Fruit fly (Drosophila melanogaster) whole organism, adult: ENCODE measurements around the gene Ack.

Experiments used
- CG1620 ChIP-seq: fragments of 200-800 bp; sonication (Bioruptor generic); optimal IDR thresholded peaks from 2 replicates; lab custom pipeline; 2016; ENCODE audit warnings: missing biosample characterization, missing genetic modification characterization
- CG5204 ChIP-seq: fragments of 200-800 bp; sonication (Bioruptor generic); optimal IDR thresholded peaks from 2 replicates; lab custom pipeline; 2016; ENCODE audit warnings: missing biosample characterization, missing genetic modification characterization
- Clk ChIP-seq: fragments of 200-800 bp; sonication (Bioruptor generic); optimal IDR thresholded peaks from 2 replicates; lab custom pipeline; 2017; ENCODE audit warnings: missing biosample characterization, missing genetic modification characterization
- Hr96 ChIP-seq: fragments of 200-800 bp; sonication (Bioruptor generic); optimal IDR thresholded peaks from 2 replicates; lab custom pipeline; 2016; ENCODE audit warnings: missing biosample characterization, missing genetic modification characterization
- Mnt ChIP-seq: fragments of 200-800 bp; sonication (Bioruptor generic); optimal IDR thresholded peaks from 2 replicates; lab custom pipeline; 2016; ENCODE audit warnings: missing biosample characterization, mild to moderate bottlenecking, missing genetic modification characterization
- bab1 ChIP-seq: fragments of 200-800 bp; sonication (Bioruptor generic); optimal IDR thresholded peaks from 3 replicates; lab custom pipeline; 2019; ENCODE audit warnings: missing biosample characterization, mild to moderate bottlenecking, missing genetic modification characterization, moderate library complexity
- cnc ChIP-seq, 2 experiments: fragments of >200 bp; optimal IDR thresholded peaks; 2 replicates each; lab custom pipeline; 2017
- pad ChIP-seq: fragments of 200-800 bp; sonication (Bioruptor generic); optimal IDR thresholded peaks from 3 replicates; lab custom pipeline; 2017; ENCODE audit warnings: missing biosample characterization, missing genetic modification characterization, mild to moderate bottlenecking, moderate library complexity, missing genetic modification reagents

DNA sequence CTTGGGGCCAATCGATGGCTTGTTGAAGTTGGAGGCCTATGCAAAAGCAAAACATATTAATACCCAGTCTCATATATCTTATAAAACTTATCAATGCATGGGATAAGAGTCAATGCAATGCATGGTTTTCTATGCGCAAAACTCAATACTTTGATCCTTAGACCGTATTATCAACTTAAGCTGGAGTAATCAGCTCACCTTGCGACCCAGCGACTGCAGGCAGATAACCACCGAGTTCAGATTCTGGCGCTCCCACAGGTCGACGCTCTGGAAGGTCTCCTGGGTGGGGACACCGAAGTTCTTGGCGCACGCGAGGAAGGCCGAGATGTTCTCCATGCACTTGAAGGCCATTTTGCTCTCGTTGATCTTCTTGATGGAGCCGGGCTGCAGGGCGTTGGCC lies 7.1 kb downstream of the Ack start:
- no peak for TF ChIP-seq pad (GFP tag; lab: Kevin White, UChicago)
- no peak for TF ChIP-seq bab1 (GFP tag; lab: Kevin White, UChicago)
- TF ChIP-seq cnc (optimal IDR thresholded peaks at IDR 0.05; lab: Kevin White, UChicago), result no peak
- no peak for TF ChIP-seq CG1620 (GFP tag; lab: Kevin White, UChicago)
- TF ChIP-seq Hr96 (GFP tag; lab: Kevin White, UChicago), result no peak
- no peak for TF ChIP-seq CG5204 (GFP tag; lab: Kevin White, UChicago)
- TF ChIP-seq Mnt, result no peak
- no peak for TF ChIP-seq Clk (GFP tag; lab: Kevin White, UChicago)
